Fruit fly (Drosophila melanogaster) whole organism, embryonic: ENCODE measurements around the gene shakB.

Source experiments
- CG10979 ChIP-seq: fragments of 200-800 bp; sonication (Bioruptor generic); optimal IDR thresholded peaks from 2 replicates; lab custom pipeline; 2018; ENCODE audit warnings: missing biosample characterization, mild to moderate bottlenecking, missing genetic modification characterization, moderate library complexity
- CG12071 ChIP-seq: fragments of 200-800 bp; sonication (Bioruptor generic); optimal IDR thresholded peaks from 3 replicates; lab custom pipeline; 2018; ENCODE audit warnings: missing biosample characterization, mild to moderate bottlenecking, missing genetic modification characterization
- CG12155 ChIP-seq: fragments of 200-800 bp; sonication (Bioruptor generic); optimal IDR thresholded peaks from 3 replicates; lab custom pipeline; 2016; ENCODE audit warnings: missing biosample characterization, missing genetic modification characterization
- CG12659 ChIP-seq: fragments of 200-800 bp; sonication (Bioruptor generic); optimal IDR thresholded peaks from 3 replicates; lab custom pipeline; 2017; ENCODE audit warnings: mild to moderate bottlenecking, missing biosample characterization, missing genetic modification reagents, missing genetic modification characterization
- CG12744 ChIP-seq: fragments of 200-800 bp; sonication (Bioruptor generic); optimal IDR thresholded peaks from 2 replicates; lab custom pipeline; 2016; ENCODE audit warnings: missing biosample characterization, missing genetic modification characterization
- CG13624 ChIP-seq: fragments of 200-800 bp; sonication (Bioruptor generic); optimal IDR thresholded peaks from 2 replicates; lab custom pipeline; 2016; ENCODE audit warnings: missing biosample characterization, missing genetic modification characterization
- CG14710 ChIP-seq: fragments of 200-800 bp; sonication (Bioruptor generic); optimal IDR thresholded peaks from 3 replicates; lab custom pipeline; 2019; ENCODE audit warnings: missing biosample characterization, mild to moderate bottlenecking, missing genetic modification characterization, moderate library complexity
- CG17361 ChIP-seq: fragments of 200-800 bp; sonication (Bioruptor generic); IDR thresholded peaks from 3 replicates; pipeline ENCODE4 v1.3.6; 2022; ENCODE audit warnings: missing biosample characterization, missing genetic modification characterization
- CG17829 ChIP-seq: fragments of 200-800 bp; optimal IDR thresholded peaks from 2 replicates; lab custom pipeline; 2019; ENCODE audit warnings: missing biosample characterization, mild to moderate bottlenecking, missing genetic modification characterization, moderate library complexity
- CG18599 ChIP-seq: fragments of 200-800 bp; sonication (Bioruptor generic); optimal IDR thresholded peaks from 3 replicates; lab custom pipeline; 2017; ENCODE audit warnings: missing biosample characterization, missing genetic modification characterization, mild to moderate bottlenecking, moderate library complexity, missing genetic modification reagents
- CG2678 ChIP-seq: fragments of 200-800 bp; sonication (Bioruptor generic); optimal IDR thresholded peaks from 3 replicates; lab custom pipeline; 2019; ENCODE audit warnings: missing biosample characterization, mild to moderate bottlenecking, missing genetic modification characterization, moderate library complexity
- CG2875 ChIP-seq: fragments of 200-800 bp; sonication (Bioruptor generic); optimal IDR thresholded peaks from 2 replicates; lab custom pipeline; 2017; ENCODE audit warnings: missing biosample characterization, mild to moderate bottlenecking, missing genetic modification characterization, missing genetic modification reagents
- CG30431 ChIP-seq: fragments of 200-800 bp; sonication (Bioruptor generic); optimal IDR thresholded peaks from 2 replicates; lab custom pipeline; 2017; ENCODE audit warnings: missing biosample characterization, missing genetic modification characterization
- CG31365 ChIP-seq: fragments of 200-800 bp; sonication (Bioruptor generic); optimal IDR thresholded peaks from 2 replicates; lab custom pipeline; 2018; ENCODE audit warnings: missing biosample characterization, mild to moderate bottlenecking, missing genetic modification characterization
- CG6175 ChIP-seq: fragments of 200-800 bp; sonication (Bioruptor generic); IDR thresholded peaks from 3 replicates; pipeline ENCODE4 v1.3.6; 2022; ENCODE audit warnings: missing biosample characterization, missing genetic modification characterization
- CG6689 ChIP-seq: fragments of 200-800 bp; sonication (Bioruptor generic); IDR thresholded peaks from 2 replicates; pipeline ENCODE4 v1.3.6; 2022; ENCODE audit warnings: missing biosample characterization, missing genetic modification characterization
- CG6854 ChIP-seq: fragments of 200-800 bp; sonication (Bioruptor generic); optimal IDR thresholded peaks from 3 replicates; lab custom pipeline; 2017; ENCODE audit warnings: missing biosample characterization, mild to moderate bottlenecking, missing genetic modification characterization
- CG7556 ChIP-seq: fragments of 200-800 bp; sonication (Bioruptor generic); optimal IDR thresholded peaks from 2 replicates; lab custom pipeline; 2017; ENCODE audit warnings: missing biosample characterization, mild to moderate bottlenecking, missing genetic modification characterization
- CG9437 ChIP-seq: fragments of 200-800 bp; sonication (Bioruptor generic); optimal IDR thresholded peaks from 2 replicates; lab custom pipeline; 2018; ENCODE audit warnings: missing biosample characterization, mild to moderate bottlenecking, missing genetic modification characterization
- Dad ChIP-seq: fragments of 200-800 bp; sonication (Bioruptor generic); optimal IDR thresholded peaks from 3 replicates; lab custom pipeline; 2016; ENCODE audit warnings: missing biosample characterization, missing genetic modification characterization
- Dek ChIP-seq: fragments of 200-800 bp; sonication (Bioruptor generic); optimal IDR thresholded peaks from 3 replicates; lab custom pipeline; 2019; ENCODE audit warnings: missing biosample characterization, mild to moderate bottlenecking, missing genetic modification characterization, moderate library complexity
- Dip2 ChIP-seq: fragments of 200-800 bp; sonication (Bioruptor generic); IDR thresholded peaks from 2 replicates; pipeline ENCODE4 v1.3.6; 2022; ENCODE audit warnings: missing biosample characterization, missing genetic modification characterization
- Ets65A ChIP-seq: fragments of 200-800 bp; sonication (Bioruptor generic); peaks from one replicate; lab custom pipeline; 2016; ENCODE audit warnings: missing biosample characterization, missing genetic modification characterization
- Fer1 ChIP-seq: fragments of 200-800 bp; sonication (Bioruptor generic); optimal IDR thresholded peaks from 2 replicates; lab custom pipeline; 2017; ENCODE audit warnings: missing biosample characterization, mild to moderate bottlenecking, missing genetic modification characterization
- GATAe ChIP-seq: fragments of 200-800 bp; sonication (Bioruptor generic); conservative IDR thresholded peaks from 2 replicates; pipeline ENCODE4 v1.3.6; 2022; ENCODE audit warnings: missing biosample characterization, missing genetic modification characterization
- HLH3B ChIP-seq: fragments of 200-800 bp; sonication (Bioruptor generic); IDR thresholded peaks from 2 replicates; pipeline ENCODE4 v1.3.6; 2022; ENCODE audit warnings: missing biosample characterization, missing genetic modification characterization
- Rfx ChIP-seq: fragments of 200-800 bp; sonication (Bioruptor generic); IDR thresholded peaks from 2 replicates; pipeline ENCODE4 v1.3.6; 2022; ENCODE audit warnings: missing biosample characterization, missing genetic modification characterization
- Ssrp ChIP-seq: fragments of 200-800 bp; sonication (Bioruptor generic); optimal IDR thresholded peaks from 2 replicates; lab custom pipeline; 2018; ENCODE audit warnings: missing biosample characterization, mild to moderate bottlenecking, missing genetic modification characterization, moderate library complexity
- YL-1 ChIP-seq: fragments of 200-800 bp; sonication (Bioruptor generic); optimal IDR thresholded peaks from 3 replicates; lab custom pipeline; 2017; ENCODE audit warnings: missing biosample characterization, mild to moderate bottlenecking, missing genetic modification characterization
- ac ChIP-seq: fragments of 200-800 bp; sonication (Bioruptor generic); optimal IDR thresholded peaks from 3 replicates; lab custom pipeline; 2017; ENCODE audit warnings: missing biosample characterization, mild to moderate bottlenecking, missing genetic modification characterization
- bigmax ChIP-seq: fragments of 200-800 bp; sonication (Bioruptor generic); optimal IDR thresholded peaks from 2 replicates; lab custom pipeline; 2018; ENCODE audit warnings: missing biosample characterization, mild to moderate bottlenecking, missing genetic modification characterization
- chn ChIP-seq: fragments of 200-800 bp; sonication (Bioruptor generic); optimal IDR thresholded peaks from 2 replicates; lab custom pipeline; 2016; ENCODE audit warnings: missing biosample characterization, missing genetic modification characterization
- dm ChIP-seq: fragments of 200-800 bp; sonication (Bioruptor generic); optimal IDR thresholded peaks from 3 replicates; lab custom pipeline; 2016; ENCODE audit warnings: missing biosample characterization, missing genetic modification characterization
- eve ChIP-seq, 2 experiments: fragments of >200 bp; optimal IDR thresholded peaks; 2 replicates each; lab custom pipeline; 2017; ENCODE audit warnings: missing biosample characterization in 2 of 2, missing genetic modification characterization in 2 of 2
- fd96Cb ChIP-seq: fragments of 200-800 bp; sonication (Bioruptor generic); optimal IDR thresholded peaks from 2 replicates; lab custom pipeline; 2018; ENCODE audit warnings: missing biosample characterization, mild to moderate bottlenecking, missing genetic modification characterization, moderate library complexity
- gce ChIP-seq: fragments of 200-800 bp; sonication (Bioruptor generic); IDR thresholded peaks from 3 replicates; pipeline ENCODE4 v1.3.6; 2022; ENCODE audit warnings: missing biosample characterization, missing genetic modification characterization
- gem ChIP-seq: fragments of 200-800 bp; sonication (Bioruptor generic); optimal IDR thresholded peaks from 2 replicates; lab custom pipeline; 2019; ENCODE audit warnings: missing biosample characterization, mild to moderate bottlenecking, missing genetic modification characterization, moderate library complexity
- lilli ChIP-seq: fragments of 200-800 bp; sonication (Bioruptor generic); optimal IDR thresholded peaks from 3 replicates; lab custom pipeline; 2016; ENCODE audit warnings: missing biosample characterization, missing genetic modification characterization
- phol ChIP-seq: fragments of 200-800 bp; sonication (Bioruptor generic); optimal IDR thresholded peaks from 3 replicates; lab custom pipeline; 2018; ENCODE audit warnings: missing biosample characterization, mild to moderate bottlenecking, missing genetic modification characterization, moderate library complexity
- pnt ChIP-seq: fragments of 200-800 bp; sonication (Bioruptor generic); optimal IDR thresholded peaks from 3 replicates; lab custom pipeline; 2016; ENCODE audit warnings: missing biosample characterization, missing genetic modification characterization
- row ChIP-seq: fragments of 200-800 bp; sonication (Bioruptor generic); IDR thresholded peaks from 3 replicates; pipeline ENCODE4 v1.3.6; 2022; ENCODE audit warnings: missing biosample characterization, missing genetic modification characterization
- vvl ChIP-seq: fragments of 200-800 bp; sonication (Bioruptor generic); IDR thresholded peaks from 2 replicates; pipeline ENCODE4 v1.3.6; 2022; ENCODE audit warnings: missing biosample characterization, missing genetic modification characterization
- zf30C ChIP-seq: fragments of 200-800 bp; sonication (Bioruptor generic); optimal IDR thresholded peaks from 3 replicates; lab custom pipeline; 2018; ENCODE audit warnings: missing biosample characterization, mild to moderate bottlenecking, missing genetic modification characterization

shakB gene

dm6 chrX:20756447-20756846 is 170.4 kb downstream of the shakB start (continued):
- TF ChIP-seq CG6175 (GFP tag; lab: Robert Waterston, UW) (no peak), CG30431 (GFP tag; lab: Kevin White, UChicago) (no peak), bigmax (no peak), Ssrp (tag; lab: Kevin White, UChicago) (no peak), GATAe (no peak), CG6689 (no peak), row (GFP tag; lab: Robert Waterston, UW) (0 out of 3 replicates have a peak, but pooled peaks have one; percentile 7), CG9437 (GFP tag; lab: Kevin White, UChicago) (peak; percentile 15), zf30C (GFP tag; lab: Kevin White, UChicago) (peak; percentile 26), CG14710 (peak; percentile 2), lilli (GFP tag; lab: Kevin White, UChicago) (no peak), CG6854 (GFP tag; lab: Kevin White, UChicago) (no peak), Fer1 (no peak), Dip2 (GFP tag; lab: Robert Waterston, UW) (no peak), CG12155 (GFP tag; lab: Kevin White, UChicago) (no peak), CG12744 (GFP tag; lab: Kevin White, UChicago) (no peak), Rfx (no peak), fd96Cb (peak; percentile 19), CG10979 (peak; percentile 46), CG7556 (GFP tag; lab: Kevin White, UChicago) (peak; percentile 46), Dek (no peak), Dad (GFP tag; lab: Kevin White, UChicago) (no peak), CG12659 (GFP tag; lab: Kevin White, UChicago) (no peak), gce (GFP tag; lab: Robert Waterston, UW) (no peak), ac (GFP tag; lab: Kevin White, UChicago) (no peak), dm (no peak), pnt (GFP tag; lab: Kevin White, UChicago) (no peak), gem (tag; lab: Kevin White, UChicago) (peak; percentile 34), eve (GFP tag; optimal IDR thresholded peaks at IDR 0.05; lab: Kevin White, UChicago) (peak in 1 of 2 experiments; percentile 57), CG17361 (GFP tag; lab: Robert Waterston, UW) (peak; percentile 49; the same call in 2 of the 3 replicates), vvl (GFP tag; lab: Robert Waterston, UW) (no peak), HLH3B (GFP tag; lab: Robert Waterston, UW) (no peak), phol (tag; lab: Kevin White, UChicago) (peak; percentile 27), CG2875 (GFP tag; lab: Kevin White, UChicago) (no peak), YL-1 (no peak), CG13624 (no peak), CG18599 (GFP tag; lab: Kevin White, UChicago) (peak; percentile 23), CG17829 (tag; lab: Kevin White, UChicago) (no peak), CG12071 (GFP tag; lab: Kevin White, UChicago) (no peak), CG2678 (tag; lab: Kevin White, UChicago) (peak; percentile 28), CG31365 (no peak), Ets65A (peak; percentile 90), chn (GFP tag; lab: Kevin White, UChicago) (no peak)
